Fruit fly (Drosophila melanogaster) whole organism, embryonic: ENCODE data around the gene Duba.
"Not testable (repeated sequence)": the region's sequence is repeated elsewhere in the genome, so short reads cannot be mapped to it uniquely, and the experiment has no call there.

Experiments used
- Atf3 ChIP-seq: fragments of 200-800 bp; sonication (Bioruptor generic); optimal IDR thresholded peaks from 3 replicates; lab custom pipeline; 2016; ENCODE audit warnings: missing biosample characterization, missing genetic modification characterization
- Bgb ChIP-seq: fragments of 200-800 bp; sonication (Bioruptor generic); IDR thresholded peaks from 2 replicates; pipeline ENCODE4 v1.3.6; 2022; ENCODE audit warnings: missing biosample characterization, missing genetic modification characterization; ENCODE audit not compliant: partially characterized antibody
- CG10147 ChIP-seq: fragments of 200-800 bp; sonication (Bioruptor generic); optimal IDR thresholded peaks from 2 replicates; lab custom pipeline; 2019; ENCODE audit warnings: missing biosample characterization, mild to moderate bottlenecking, missing genetic modification characterization, moderate library complexity
- CG11398 ChIP-seq: fragments of 200-800 bp; sonication (Bioruptor generic); optimal IDR thresholded peaks from 2 replicates; lab custom pipeline; 2016; ENCODE audit warnings: missing biosample characterization, missing genetic modification characterization
- CG12219 ChIP-seq: fragments of 200-800 bp; sonication (Bioruptor generic); optimal IDR thresholded peaks from 3 replicates; lab custom pipeline; 2018; ENCODE audit warnings: missing biosample characterization, mild to moderate bottlenecking, missing genetic modification characterization
- CG14014 ChIP-seq: fragments of 200-800 bp; sonication (Bioruptor generic); IDR thresholded peaks from 2 replicates; pipeline ENCODE4 v1.3.6; 2022; ENCODE audit warnings: missing biosample characterization, missing genetic modification characterization
- CG15601 ChIP-seq: fragments of 200-800 bp; sonication (Bioruptor generic); optimal IDR thresholded peaks from 3 replicates; lab custom pipeline; 2019; ENCODE audit warnings: missing biosample characterization, mild to moderate bottlenecking, missing genetic modification characterization, moderate library complexity
- CG17612 ChIP-seq: fragments of 200-800 bp; sonication (Bioruptor generic); IDR thresholded peaks from 2 replicates; pipeline ENCODE4 v1.3.6; 2022; ENCODE audit warnings: missing biosample characterization, missing genetic modification characterization
- CG2116 ChIP-seq: fragments of 200-800 bp; sonication (Bioruptor generic); optimal IDR thresholded peaks from 3 replicates; lab custom pipeline; 2018; ENCODE audit warnings: missing biosample characterization, mild to moderate bottlenecking, missing genetic modification characterization
- CG2199 ChIP-seq: fragments of 200-800 bp; sonication (Bioruptor generic); IDR thresholded peaks from 3 replicates; pipeline ENCODE4 v1.3.6; 2022; ENCODE audit warnings: missing biosample characterization, missing genetic modification characterization
- CG2678 ChIP-seq: fragments of 200-800 bp; sonication (Bioruptor generic); optimal IDR thresholded peaks from 3 replicates; lab custom pipeline; 2019; ENCODE audit warnings: missing biosample characterization, mild to moderate bottlenecking, missing genetic modification characterization, moderate library complexity
- CG32532 ChIP-seq: fragments of 200-800 bp; sonication (Bioruptor generic); IDR thresholded peaks from 2 replicates; pipeline ENCODE4 v1.3.6; 2022; ENCODE audit warnings: missing biosample characterization, missing genetic modification characterization
- CG32767 ChIP-seq: fragments of 200-800 bp; sonication (Bioruptor generic); IDR thresholded peaks from 2 replicates; pipeline ENCODE4 v1.3.6; 2022; ENCODE audit warnings: missing biosample characterization, missing genetic modification characterization
- CG3407 ChIP-seq: fragments of 200-800 bp; sonication (Bioruptor generic); optimal IDR thresholded peaks from 2 replicates; lab custom pipeline; 2018; ENCODE audit warnings: missing biosample characterization, mild to moderate bottlenecking, missing genetic modification characterization
- CG34422 ChIP-seq: fragments of 200-800 bp; sonication (Bioruptor generic); IDR thresholded peaks from 3 replicates; pipeline ENCODE4 v1.3.6; 2022; ENCODE audit warnings: missing biosample characterization, missing genetic modification characterization
- CG4282 ChIP-seq: fragments of 200-800 bp; sonication (Bioruptor generic); optimal IDR thresholded peaks from 2 replicates; lab custom pipeline; 2016; ENCODE audit warnings: missing biosample characterization, missing genetic modification characterization
- CG5245 ChIP-seq: fragments of 200-800 bp; sonication (Bioruptor generic); optimal IDR thresholded peaks from 3 replicates; lab custom pipeline; 2016; ENCODE audit warnings: missing biosample characterization, missing genetic modification characterization
- CG6791 ChIP-seq: fragments of 200-800 bp; sonication (Bioruptor generic); IDR thresholded peaks from 3 replicates; pipeline ENCODE4 v1.3.6; 2022; ENCODE audit warnings: missing biosample characterization, missing genetic modification characterization; ENCODE audit not compliant: partially characterized antibody
- CG6813 ChIP-seq: fragments of 200-800 bp; sonication (Bioruptor generic); optimal IDR thresholded peaks from 2 replicates; lab custom pipeline; 2017; ENCODE audit warnings: missing biosample characterization, missing genetic modification characterization, mild to moderate bottlenecking, moderate library complexity, missing genetic modification reagents
- CG8944 ChIP-seq: fragments of 200-800 bp; sonication (Bioruptor generic); optimal IDR thresholded peaks from 3 replicates; lab custom pipeline; 2016; ENCODE audit warnings: missing biosample characterization, missing genetic modification characterization
- CG9797 ChIP-seq: fragments of 200-800 bp; sonication (Bioruptor generic); optimal IDR thresholded peaks from 3 replicates; lab custom pipeline; 2018; ENCODE audit warnings: missing biosample characterization, mild to moderate bottlenecking, missing genetic modification characterization
- CrebB ChIP-seq: fragments of 200-800 bp; sonication (Bioruptor generic); optimal IDR thresholded peaks from 3 replicates; lab custom pipeline; 2018; ENCODE audit warnings: missing biosample characterization, mild to moderate bottlenecking, missing genetic modification characterization
- Dad ChIP-seq: fragments of 200-800 bp; sonication (Bioruptor generic); optimal IDR thresholded peaks from 3 replicates; lab custom pipeline; 2016; ENCODE audit warnings: missing biosample characterization, missing genetic modification characterization
- Dp ChIP-seq: fragments of 200-800 bp; sonication (Bioruptor generic); optimal IDR thresholded peaks from 2 replicates; lab custom pipeline; 2018; ENCODE audit warnings: missing biosample characterization, mild to moderate bottlenecking, missing genetic modification characterization, moderate library complexity
- Drgx ChIP-seq: fragments of 200-800 bp; sonication (Bioruptor generic); IDR thresholded peaks from 2 replicates; pipeline ENCODE4 v1.3.6; 2022; ENCODE audit warnings: missing biosample characterization, missing genetic modification characterization
- E2f1 ChIP-seq: fragments of 200-800 bp; sonication (Bioruptor generic); IDR thresholded peaks from 2 replicates; pipeline ENCODE4 v1.3.6; 2022; ENCODE audit warnings: missing biosample characterization, missing genetic modification characterization
- Side ChIP-seq: fragments of 200-800 bp; sonication (Bioruptor generic); optimal IDR thresholded peaks from 2 replicates; lab custom pipeline; 2016; ENCODE audit warnings: missing biosample characterization, missing genetic modification characterization
- Sin3A ChIP-seq: fragments of >200 bp; optimal IDR thresholded peaks from 2 replicates; lab custom pipeline; 2018
- Sry-β ChIP-seq: fragments of 200-800 bp; sonication (Bioruptor generic); optimal IDR thresholded peaks from 2 replicates; lab custom pipeline; 2018; ENCODE audit warnings: missing biosample characterization, mild to moderate bottlenecking, missing genetic modification characterization, moderate library complexity
- abd-A ChIP-seq: fragments of 200-800 bp; sonication (Bioruptor generic); optimal IDR thresholded peaks from 3 replicates; lab custom pipeline; 2019; ENCODE audit warnings: missing biosample characterization, mild to moderate bottlenecking, missing genetic modification characterization, moderate library complexity
- aop ChIP-seq: fragments of 200-800 bp; sonication (Bioruptor generic); IDR thresholded peaks from 2 replicates; pipeline ENCODE4 v1.3.6; 2022; ENCODE audit warnings: missing biosample characterization, missing genetic modification characterization
- croc ChIP-seq: fragments of 200-800 bp; sonication (Bioruptor generic); conservative IDR thresholded peaks from 3 replicates; pipeline ENCODE4 v1.3.6; 2022; ENCODE audit warnings: missing biosample characterization, missing genetic modification characterization
- lola ChIP-seq, 3 experiments: fragments of >200 bp in 2 of 3; fragments of 200-800 bp in 1 of 3; sonication (Bioruptor generic) in 1 of 3; optimal IDR thresholded peaks; 2 replicates each; lab custom pipeline; 2017 to 2019; ENCODE audit warnings: missing biosample characterization in 3 of 3, missing genetic modification characterization in 3 of 3, mild to moderate bottlenecking in 1 of 3, moderate library complexity in 1 of 3
- lov ChIP-seq, 2 experiments: fragments of 200-800 bp in 1 of 2; fragments of >200 bp in 1 of 2; sonication (Bioruptor generic) in 1 of 2; IDR thresholded peaks in 1 of 2; optimal IDR thresholded peaks in 1 of 2; 2 replicates in 1 of 2; 3 replicates in 1 of 2; pipeline versions ENCODE4 v1.3.6 to Lab custom; 2017 to 2022; ENCODE audit warnings: missing biosample characterization in 1 of 2, missing genetic modification characterization in 1 of 2
- mld ChIP-seq: fragments of 200-800 bp; sonication (Bioruptor generic); IDR thresholded peaks from 3 replicates; pipeline ENCODE4 v1.3.6; 2022; ENCODE audit warnings: missing biosample characterization, missing genetic modification characterization; ENCODE audit not compliant: partially characterized antibody
- nom ChIP-seq: fragments of 200-800 bp; sonication (Bioruptor generic); optimal IDR thresholded peaks from 2 replicates; lab custom pipeline; 2017; ENCODE audit warnings: missing biosample characterization, missing genetic modification characterization, mild to moderate bottlenecking, moderate library complexity, missing genetic modification reagents
- rib ChIP-seq: fragments of 200-800 bp; sonication (Bioruptor generic); IDR thresholded peaks from 2 replicates; pipeline ENCODE4 v1.3.6; 2022; ENCODE audit warnings: missing biosample characterization, missing genetic modification characterization
- salm ChIP-seq: fragments of 200-800 bp; sonication (Bioruptor generic); optimal IDR thresholded peaks from 2 replicates; lab custom pipeline; 2018; ENCODE audit warnings: missing biosample characterization, mild to moderate bottlenecking, missing genetic modification characterization
- sens ChIP-seq: fragments of 200-800 bp; sonication (Bioruptor generic); peaks from one replicate; lab custom pipeline; 2016; ENCODE audit warnings: missing biosample characterization, missing genetic modification characterization
- sug ChIP-seq: fragments of 200-800 bp; optimal IDR thresholded peaks from 2 replicates; lab custom pipeline; 2019; ENCODE audit warnings: missing biosample characterization, mild to moderate bottlenecking, missing genetic modification characterization, moderate library complexity
- trem ChIP-seq: fragments of 200-800 bp; optimal IDR thresholded peaks from 3 replicates; lab custom pipeline; 2019; ENCODE audit warnings: missing biosample characterization, mild to moderate bottlenecking, missing genetic modification characterization, moderate library complexity

Gene Duba

dm6 chr3L:11577395-11577794, 31.9 kb downstream of the Duba start, which contains the start of gene CG33271 (continued):
- TF ChIP-seq CG17612 (GFP tag; lab: Robert Waterston, UW) (no peak), CG4282 (no peak)

dm6 chr3L:11576944-11577343, 32.3 kb downstream of the Duba start, which contains the start of gene CG33489:
TSS of gene CG33489 (minus strand) at chr3L:11577044.
- TF ChIP-seq CG32532 (GFP tag; lab: Robert Waterston, UW); CG34422; lov (optimal IDR thresholded peaks at IDR 0.05; lab: Kevin White, UChicago); lov (GFP tag; IDR thresholded peaks at IDR 0.05; lab: Robert Waterston, UW): not testable (repeated sequence)
- TF ChIP-seq, all 482 proteins: peak for 0; not testable (repeated sequence) for 482

DNA sequence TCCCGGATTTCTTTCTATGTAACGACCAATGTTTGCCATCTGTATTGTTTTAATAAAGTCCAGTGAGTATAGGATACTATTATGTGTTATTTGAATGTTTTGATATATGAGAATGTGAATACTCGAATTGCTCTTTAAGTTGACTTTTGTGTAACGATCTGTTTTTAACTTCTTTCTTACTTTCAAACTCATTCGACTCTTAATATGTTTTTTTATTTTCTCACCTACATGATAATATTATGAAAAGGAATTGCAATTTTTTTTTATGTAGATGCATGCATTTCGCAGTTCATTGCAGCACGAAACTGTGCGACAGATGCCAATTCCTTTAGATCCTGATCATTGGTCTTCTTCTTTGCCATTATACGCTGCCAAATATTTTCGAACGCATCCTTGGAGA, 34.7 kb downstream of the Duba start, which contains the start of gene CG33490:
Gene CG33490, minus strand, starts transcription at position 101 of the 400 bp plus-strand sequence.
- TF ChIP-seq mld (GFP tag; lab: Robert Waterston, UW) (no peak), CG5245 (GFP tag; lab: Kevin White, UChicago) (no peak), CG8944 (GFP tag; lab: Kevin White, UChicago) (no peak), CG11398 (GFP tag; lab: Kevin White, UChicago) (no peak), CG9797 (no peak), CrebB (tag; lab: Kevin White, UChicago) (no peak), salm (tag; lab: Kevin White, UChicago) (no peak), Dad (GFP tag; lab: Kevin White, UChicago) (no peak), croc (GFP tag; lab: Robert Waterston, UW) (no peak), Dp (GFP tag; lab: Kevin White, UChicago) (no peak), Sin3A (lab: Kevin White, UChicago) (no peak), abd-A (tag; lab: Kevin White, UChicago) (no peak)

dm6 chr3L:11563972-11564533, 45.2 kb downstream of the Duba start, which contains the start of the genes CG46412 and CG33267:
TSS of gene CG46412 (minus strand) at chr3L:11564072.
TSS of gene CG33267 (plus strand) at chr3L:11564483.
- TF ChIP-seq Sry-β (GFP tag; lab: Kevin White, UChicago) (no peak), CG3407 (GFP tag; lab: Kevin White, UChicago) (no peak), sens (GFP tag; lab: Kevin White, UChicago) (peak; percentile 30), CG2199 (GFP tag; lab: Robert Waterston, UW) (no peak), CG14014 (GFP tag; lab: Robert Waterston, UW) (no peak), CG32767 (GFP tag; lab: Robert Waterston, UW) (no peak), CG15601 (tag; lab: Kevin White, UChicago) (no peak), CG12219 (GFP tag; lab: Kevin White, UChicago) (no peak)

DNA sequence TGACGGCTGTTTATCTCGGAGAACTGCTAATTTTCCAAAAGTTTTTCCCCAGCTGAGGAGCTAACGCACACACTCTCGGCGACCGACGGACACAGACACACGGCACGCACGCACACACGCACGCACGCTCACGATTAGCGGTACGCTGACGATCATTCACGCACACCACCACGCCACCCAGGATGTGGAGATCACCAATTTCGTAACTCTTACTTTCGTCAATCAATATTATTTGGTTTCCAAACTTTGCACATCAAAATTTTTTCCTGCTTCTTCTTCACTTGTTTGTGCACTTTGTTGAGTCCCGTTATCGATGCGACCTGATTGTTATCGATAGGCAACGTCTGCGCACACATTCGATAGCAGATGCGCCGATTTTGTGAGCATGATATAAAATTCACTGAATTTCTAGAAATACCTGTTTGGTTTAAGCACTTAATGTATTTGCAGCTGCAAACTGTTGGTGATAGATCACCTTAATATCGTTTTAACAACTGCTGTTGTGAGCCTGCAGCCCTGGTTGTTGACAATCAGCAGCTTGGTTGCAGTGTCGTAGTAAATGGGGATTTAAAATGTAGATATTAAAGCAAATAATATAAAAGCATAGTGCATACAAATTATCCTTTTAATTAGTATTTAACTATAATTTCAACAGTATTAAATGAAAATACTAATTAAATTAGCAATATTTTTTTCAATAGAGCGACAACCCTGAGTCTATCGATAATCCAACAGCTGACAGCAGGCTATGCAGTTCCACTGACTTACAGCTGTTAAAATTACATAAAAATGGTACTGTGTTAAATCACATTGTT, 47.1 kb downstream of the Duba start, which contains the start of the genes CG7394 and Mob2:
Gene CG7394, plus strand, starts transcription at position 51 of the 815 bp plus-strand sequence.
Gene Mob2, minus strand, starts transcription at position 288 of the 815 bp plus-strand sequence.
- TF ChIP-seq E2f1 (GFP tag; lab: Robert Waterston, UW) (peak; percentile 89), abd-A (tag; lab: Kevin White, UChicago) (peak; percentile 75), CG10147 (GFP tag; lab: Kevin White, UChicago) (peak; percentile 51), aop (GFP tag; lab: Robert Waterston, UW) (no peak), Bgb (GFP tag; lab: Robert Waterston, UW) (peak; percentile 83), Drgx (peak; percentile 87), CG2116 (GFP tag; lab: Kevin White, UChicago) (peak; percentile 92), sug (peak; percentile 88), Side (GFP tag; lab: Kevin White, UChicago) (peak; percentile 64), trem (tag; lab: Kevin White, UChicago) (peak; percentile 79), CG6791 (GFP tag; lab: Robert Waterston, UW) (peak; percentile 86), CG6813 (GFP tag; lab: Kevin White, UChicago) (peak; percentile 72), rib (peak; percentile 87), lola (GFP tag; optimal IDR thresholded peaks at IDR 0.05; lab: Kevin White, UChicago) (peak in 1 of 3 experiments; percentile 85), nom (GFP tag; lab: Kevin White, UChicago) (peak; percentile 14), CG2678 (tag; lab: Kevin White, UChicago) (peak; percentile 92), Atf3 (peak; percentile 77)
